Fruit fly (Drosophila melanogaster): ENCODE measurements around the gene cyst.

The cyst gene

DNA sequence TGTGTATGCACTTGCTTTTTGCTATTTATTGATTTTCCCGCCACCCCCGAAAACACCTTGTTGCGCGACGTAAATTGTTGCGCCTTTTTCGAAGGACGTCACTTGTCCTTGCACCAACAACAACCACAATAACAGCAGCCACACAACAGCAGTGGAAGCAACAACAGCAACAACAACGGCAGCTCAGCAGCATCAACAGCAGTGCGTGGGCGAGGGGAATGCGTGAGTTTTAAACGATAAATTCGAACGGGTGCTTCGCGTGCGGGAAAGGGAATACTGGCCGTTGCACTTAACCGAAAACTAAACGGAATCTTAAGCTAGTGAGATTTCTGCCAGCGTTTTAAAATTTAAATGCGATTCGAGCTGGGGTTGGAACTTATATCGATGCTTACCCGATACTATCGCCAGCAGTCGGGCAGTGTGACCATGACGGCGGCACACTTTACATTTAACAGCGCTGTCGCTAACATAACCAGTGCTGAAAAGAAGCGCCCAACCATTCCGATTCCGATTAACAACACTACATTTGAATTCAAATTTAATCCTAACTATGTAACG lies at the start of gene cyst (continued):
- TF ChIP-seq NC2β (GFP tag; optimal IDR thresholded peaks at IDR 0.05) (peak; percentile 13), hkb (optimal IDR thresholded peaks at IDR 0.05) (no peak), hkb (GFP tag; IDR thresholded peaks at IDR 0.05) (no peak), her (GFP tag; optimal IDR thresholded peaks at IDR 0.05) (peak; percentile 12), Lhr (GFP tag; optimal IDR thresholded peaks at IDR 0.05) (peak; percentile 80), CG5245 (GFP tag; optimal IDR thresholded peaks at IDR 0.05) (no peak), Scr (GFP tag; IDR thresholded peaks at IDR 0.05; ENCODE audit: partially characterized antibody) (peak; percentile 97), lilli (GFP tag; optimal IDR thresholded peaks at IDR 0.05) (peak; percentile 53), Camta (GFP tag; optimal IDR thresholded peaks at IDR 0.05) (peak; percentile 49), zen2 (GFP tag; IDR thresholded peaks at IDR 0.05; ENCODE audit: partially characterized antibody) (peak; percentile 96), CG12769 (tag; optimal IDR thresholded peaks at IDR 0.05) (no peak), CG7357 (GFP tag; IDR thresholded peaks at IDR 0.05) (no peak), wor (GFP tag; IDR thresholded peaks at IDR 0.05) (no peak), HLH3B (GFP tag; IDR thresholded peaks at IDR 0.05) (no peak), amos (GFP tag; IDR thresholded peaks at IDR 0.05; ENCODE audit: partially characterized antibody) (peak; percentile 97), CG14965 (GFP tag; optimal IDR thresholded peaks at IDR 0.05; ENCODE audit: borderline replicate concordance) (no peak), CG12391 (tag; optimal IDR thresholded peaks at IDR 0.05) (peak; percentile 7), CG3726 (GFP tag; IDR thresholded peaks at IDR 0.05) (no peak), CG1024 (GFP tag; IDR thresholded peaks at IDR 0.05) (no peak), gce (GFP tag; IDR thresholded peaks at IDR 0.05) (no peak), E2f2 (GFP tag; IDR thresholded peaks at IDR 0.05) (peak; percentile 86), pita (GFP tag; optimal IDR thresholded peaks at IDR 0.05) (no peak), TFAM (GFP tag; optimal IDR thresholded peaks at IDR 0.05) (no peak), CG3163 (GFP tag; optimal IDR thresholded peaks at IDR 0.05) (peak; percentile 20), CG13424 (tag; optimal IDR thresholded peaks at IDR 0.05) (no peak), CG14710 (tag; optimal IDR thresholded peaks at IDR 0.05) (peak; percentile 63), Ets97D (GFP tag; optimal IDR thresholded peaks at IDR 0.05) (peak; percentile 90), CG18619 (GFP tag; optimal IDR thresholded peaks at IDR 0.05) (no peak), Ada2b (GFP tag; IDR thresholded peaks at IDR 0.05) (no peak), CG4730 (GFP tag; IDR thresholded peaks at IDR 0.05) (no peak), CG7987 (GFP tag; optimal IDR thresholded peaks at IDR 0.05) (no peak), CG3847 (GFP tag; IDR thresholded peaks at IDR 0.05) (peak; percentile 82), lab (GFP tag; optimal IDR thresholded peaks at IDR 0.05) (peak; percentile 54), H2.0 (GFP tag; IDR thresholded peaks at IDR 0.05) (no peak), grau (tag; optimal IDR thresholded peaks at IDR 0.05) (no peak), Hr51 (GFP tag; optimal IDR thresholded peaks at IDR 0.05) (no peak), unpg (GFP tag; optimal IDR thresholded peaks at IDR 0.05) (no peak), pros (GFP tag; optimal IDR thresholded peaks at IDR 0.05) (no peak), CHES-1-like (GFP tag; optimal IDR thresholded peaks at IDR 0.05) (peak; percentile 69), CG17385 (GFP tag; optimal IDR thresholded peaks at IDR 0.05) (no peak), Taf1 (GFP tag; IDR thresholded peaks at IDR 0.05) (no peak), D19B (GFP tag; optimal IDR thresholded peaks at IDR 0.05) (no peak), CG15269 (tag; optimal IDR thresholded peaks at IDR 0.05) (no peak), CG5953 (GFP tag; IDR thresholded peaks at IDR 0.05) (no peak), CG7271 (tag; optimal IDR thresholded peaks at IDR 0.05) (no peak), CG6654 (GFP tag; optimal IDR thresholded peaks at IDR 0.05) (no peak), CrebB (tag; optimal IDR thresholded peaks at IDR 0.05) (no peak), CG4328 (GFP tag; optimal IDR thresholded peaks at IDR 0.05) (no peak), Ssrp (tag; optimal IDR thresholded peaks at IDR 0.05) (no peak), zf30C (GFP tag; optimal IDR thresholded peaks at IDR 0.05) (no peak), Oli (tag; optimal IDR thresholded peaks at IDR 0.05) (no peak)
